Worm (Caenorhabditis elegans): ENCODE measurements around the gene pms-2.

ce11 chrV:11531100-11531499 lies 39.3 kb downstream of the pms-2 start:
- TF ChIP-seq xnd-1 (tag; optimal IDR thresholded peaks at IDR 0.05) (no peak), akir-1 (GFP tag; optimal IDR thresholded peaks at IDR 0.05) (no peak), F57A8.1 (GFP tag; optimal IDR thresholded peaks at IDR 0.05) (no peak), nhr-90 (tag; optimal IDR thresholded peaks at IDR 0.05) (no peak), pbrm-1 (GFP tag; IDR thresholded peaks at IDR 0.05) (no peak), die-1 (tag; optimal IDR thresholded peaks at IDR 0.05) (no peak), F37B4.10 (GFP tag; IDR thresholded peaks at IDR 0.05) (no peak), snpc-1.1 (tag; optimal IDR thresholded peaks at IDR 0.05; ENCODE audit: insufficient read depth) (no peak), snpc-4 (GFP tag; optimal IDR thresholded peaks at IDR 0.05) (no peak), snpc-4 (tag; optimal IDR thresholded peaks at IDR 0.05) (no peak), nhr-27 (tag; optimal IDR thresholded peaks at IDR 0.05) (no peak), ztf-22 (GFP tag; optimal IDR thresholded peaks at IDR 0.05) (no peak), sea-2 (GFP tag; IDR thresholded peaks at IDR 0.05) (no peak), pha-4 (tag; optimal IDR thresholded peaks at IDR 0.05) (no peak)
